Worm (Caenorhabditis elegans) whole organism, young adult: ENCODE data around the gene srd-40.
A peak's percentile ranks its signal among the peaks of the same experiment; 100 is the strongest.

Experiments
- B0261.1 ChIP-seq: sonication (generic microtip); optimal IDR thresholded peaks from 2 replicates; lab custom pipeline; 2016; ENCODE audit warnings: mild to moderate bottlenecking, missing genetic modification characterization, moderate library complexity, missing compliant biosample characterization
- B0336.3 ChIP-seq: fragments of 200-800 bp; sonication (Bioruptor generic); IDR thresholded peaks from 2 replicates; pipeline ENCODE4 v1.3.6; 2022; ENCODE audit warnings: missing genetic modification characterization, missing compliant biosample characterization
- C06A6.2 ChIP-seq: fragments of 200-800 bp; sonication (Bioruptor generic); conservative IDR thresholded peaks from 2 replicates; pipeline ENCODE4 v1.3.6; 2022; ENCODE audit warnings: missing genetic modification characterization, missing compliant biosample characterization
- C17E4.6 ChIP-seq: fragments of 200-800 bp; sonication (Bioruptor generic); IDR thresholded peaks from 2 replicates; pipeline ENCODE4 v1.3.6; 2022; ENCODE audit warnings: missing genetic modification reagents, missing genetic modification characterization, missing compliant biosample characterization
- F39B2.1 ChIP-seq: fragments of 200-800 bp; sonication (Bioruptor generic); IDR thresholded peaks from 2 replicates; pipeline ENCODE4 v1.3.6; 2022; ENCODE audit warnings: missing genetic modification reagents, missing genetic modification characterization, missing compliant biosample characterization
- F57C9.4 ChIP-seq: sonication (generic microtip); optimal IDR thresholded peaks from 2 replicates; lab custom pipeline; 2017; ENCODE audit warnings: mild to moderate bottlenecking, missing genetic modification characterization, missing compliant biosample characterization
- K12H6.12 ChIP-seq: fragments of 200-800 bp; sonication (Bioruptor generic); optimal IDR thresholded peaks from 2 replicates; lab custom pipeline; 2018; ENCODE audit warnings: mild to moderate bottlenecking, missing genetic modification characterization, missing compliant biosample characterization
- T07F8.4 ChIP-seq: sonication (generic microtip); optimal IDR thresholded peaks from 2 replicates; lab custom pipeline; 2016; ENCODE audit warnings: mild to moderate bottlenecking, missing genetic modification characterization, moderate library complexity, missing compliant biosample characterization
- Y53G8AR.9 ChIP-seq: fragments of 200-800 bp; sonication (Bioruptor generic); conservative IDR thresholded peaks from 2 replicates; pipeline ENCODE4 v1.3.6; 2022; ENCODE audit warnings: missing genetic modification reagents, missing genetic modification characterization, missing compliant biosample characterization
- Y56A3A.18 ChIP-seq: fragments of 200-800 bp; sonication (Bioruptor generic); IDR thresholded peaks from 2 replicates; pipeline ENCODE4 v1.3.6; 2022; ENCODE audit warnings: missing genetic modification reagents, missing genetic modification characterization, missing compliant biosample characterization
- akir-1 ChIP-seq: fragments of 200-800 bp; sonication (Bioruptor generic); optimal IDR thresholded peaks from 2 replicates; lab custom pipeline; 2018; ENCODE audit warnings: mild to moderate bottlenecking, missing genetic modification characterization, moderate library complexity, missing compliant biosample characterization
- athp-1 ChIP-seq: sonication (generic microtip); optimal IDR thresholded peaks from 2 replicates; lab custom pipeline; 2017; ENCODE audit warnings: mild to moderate bottlenecking, missing genetic modification characterization, missing compliant biosample characterization
- attf-5 ChIP-seq: fragments of 200-800 bp; sonication (Bioruptor generic); optimal IDR thresholded peaks from 2 replicates; lab custom pipeline; 2018; ENCODE audit warnings: mild to moderate bottlenecking, missing genetic modification characterization, missing compliant biosample characterization
- cebp-1 ChIP-seq, 2 experiments: fragments of 200-800 bp in 1 of 2; sonication (Bioruptor generic) in 1 of 2; sonication (generic microtip) in 1 of 2; IDR thresholded peaks in 1 of 2; optimal IDR thresholded peaks in 1 of 2; 2 replicates each; pipeline versions ENCODE4 v1.3.6 to Lab custom; 2017 to 2022; ENCODE audit warnings: missing compliant biosample characterization in 2 of 2, missing genetic modification characterization in 2 of 2, mild to moderate bottlenecking in 1 of 2, missing genetic modification reagents in 1 of 2, moderate library complexity in 1 of 2
- cebp-2 ChIP-seq: fragments of 200-800 bp; sonication (Bioruptor generic); IDR thresholded peaks from 2 replicates; pipeline ENCODE4 v1.3.6; 2022; ENCODE audit warnings: missing genetic modification characterization, missing compliant biosample characterization
- ceh-100 ChIP-seq: fragments of 200-800 bp; sonication (Bioruptor generic); IDR thresholded peaks from 2 replicates; pipeline ENCODE4 v1.3.6; 2022; ENCODE audit warnings: missing genetic modification reagents, missing genetic modification characterization, missing compliant biosample characterization
- ceh-40 ChIP-seq: fragments of 200-800 bp; sonication (Bioruptor generic); IDR thresholded peaks from 2 replicates; pipeline ENCODE4 v1.3.6; 2022; ENCODE audit warnings: missing genetic modification characterization, missing compliant biosample characterization
- ceh-91 ChIP-seq: fragments of 200-800 bp; sonication (Bioruptor generic); IDR thresholded peaks from 2 replicates; pipeline ENCODE4 v1.3.6; 2022; ENCODE audit warnings: missing genetic modification reagents, missing genetic modification characterization, missing compliant biosample characterization
- die-1 ChIP-seq: sonication (generic microtip); optimal IDR thresholded peaks from 2 replicates; lab custom pipeline; 2016; ENCODE audit warnings: missing genotype, mild to moderate bottlenecking, missing genetic modification characterization, missing compliant biosample characterization
- dpl-1 ChIP-seq: fragments of 150-350 bp; optimal IDR thresholded peaks from 2 replicates; lab custom pipeline; 2014; ENCODE audit warnings: missing biosample characterization, missing genetic modification reagents, missing genetic modification characterization
- ets-4 ChIP-seq: fragments of 200-800 bp; sonication (Bioruptor generic); optimal IDR thresholded peaks from 2 replicates; lab custom pipeline; 2018; ENCODE audit warnings: mild to moderate bottlenecking, missing genetic modification characterization, missing compliant biosample characterization
- fkh-3 ChIP-seq: sonication (generic microtip); optimal IDR thresholded peaks from 2 replicates; lab custom pipeline; 2016; ENCODE audit warnings: mild to moderate bottlenecking, missing genetic modification characterization, missing compliant biosample characterization
- him-1 ChIP-seq: sonication (generic microtip); optimal IDR thresholded peaks from 2 replicates; lab custom pipeline; 2016; ENCODE audit warnings: missing genotype, missing genetic modification reagents, missing genetic modification characterization, missing compliant biosample characterization
- hmg-1.2 ChIP-seq: fragments of 200-800 bp; sonication (Bioruptor generic); IDR thresholded peaks from 2 replicates; pipeline ENCODE4 v1.3.6; 2022; ENCODE audit warnings: missing genetic modification reagents, missing genetic modification characterization, missing compliant biosample characterization
- hsf-1 ChIP-seq: fragments of 200-800 bp; sonication (Bioruptor generic); IDR thresholded peaks from 2 replicates; pipeline ENCODE4 v1.3.6; 2022; ENCODE audit warnings: missing genetic modification reagents, missing genetic modification characterization, missing compliant biosample characterization
- lsl-1 ChIP-seq: fragments of 200-800 bp; sonication (Bioruptor generic); optimal IDR thresholded peaks from 2 replicates; lab custom pipeline; 2018; ENCODE audit warnings: mild to moderate bottlenecking, missing genetic modification characterization, moderate library complexity, missing compliant biosample characterization
- mes-4 ChIP-seq: sonication (generic microtip); optimal IDR thresholded peaks from 2 replicates; lab custom pipeline; 2016; ENCODE audit warnings: missing genotype, missing genetic modification characterization, missing compliant biosample characterization
- nfya-2 ChIP-seq: fragments of 200-800 bp; sonication (Bioruptor generic); IDR thresholded peaks from 2 replicates; pipeline ENCODE4 v1.3.6; 2022; ENCODE audit warnings: missing genetic modification reagents, missing genetic modification characterization, missing compliant biosample characterization
- nhr-120 ChIP-seq: fragments of 200-800 bp; sonication (Bioruptor generic); IDR thresholded peaks from 2 replicates; pipeline ENCODE4 v1.3.6; 2022; ENCODE audit warnings: missing genetic modification characterization, missing compliant biosample characterization
- repo-1 ChIP-seq: sonication (generic microtip); optimal IDR thresholded peaks from 2 replicates; lab custom pipeline; 2017; ENCODE audit warnings: mild to moderate bottlenecking, missing genetic modification characterization, missing compliant biosample characterization
- sea-2 ChIP-seq: fragments of 200-800 bp; sonication (Bioruptor generic); IDR thresholded peaks from 2 replicates; pipeline ENCODE4 v1.3.6; 2022; ENCODE audit warnings: missing genetic modification characterization, missing compliant biosample characterization
- snpc-4 ChIP-seq, 5 experiments: fragments of 150-350 bp in 1 of 5; sonication (generic microtip) in 4 of 5; optimal IDR thresholded peaks; 2 replicates each; lab custom pipeline; 2014 to 2018; ENCODE audit warnings: missing genetic modification characterization in 5 of 5, missing biosample characterization in 3 of 5, antibody characterized with exemption in 2 of 5, mild to moderate bottlenecking in 2 of 5, missing compliant biosample characterization in 2 of 5, missing genotype in 2 of 5, moderate library complexity in 2 of 5, missing genetic modification reagents in 1 of 5
- somi-1 ChIP-seq: fragments of 200-800 bp; sonication (Bioruptor generic); optimal IDR thresholded peaks from 2 replicates; lab custom pipeline; 2018; ENCODE audit warnings: mild to moderate bottlenecking, missing genetic modification characterization, missing compliant biosample characterization
- unc-62 ChIP-seq: fragments of 150-350 bp; optimal IDR thresholded peaks from 2 replicates; lab custom pipeline; 2014; ENCODE audit warnings: missing biosample characterization, missing genetic modification reagents, missing genetic modification characterization
- xnd-1 ChIP-seq: sonication (generic microtip); optimal IDR thresholded peaks from 2 replicates; lab custom pipeline; 2016; ENCODE audit warnings: missing genotype, missing genetic modification reagents, missing genetic modification characterization, missing compliant biosample characterization
- ztf-22 ChIP-seq: fragments of 200-800 bp; sonication (Bioruptor generic); optimal IDR thresholded peaks from 2 replicates; lab custom pipeline; 2018; ENCODE audit warnings: mild to moderate bottlenecking, missing genetic modification characterization, moderate library complexity, missing compliant biosample characterization

Gene srd-40

ce11 chrX:12315268-12315667 lies 8.3 kb upstream of the srd-40 start, which contains the start of gene xtr-2:
Gene xtr-2, plus strand, starts transcription at chrX:12315568.
- no peak for TF ChIP-seq C06A6.2 (GFP tag; lab: Robert Waterston, UW)
- no peak for TF ChIP-seq K12H6.12 (tag; lab: Kevin White, UChicago)
- TF ChIP-seq unc-62 (GFP tag; lab: Kevin White, UChicago) = no peak
- TF ChIP-seq B0336.3 (GFP tag; lab: Robert Waterston, UW) = no peak
- no peak for TF ChIP-seq lsl-1 (GFP tag; lab: Kevin White, UChicago)
- no peak for TF ChIP-seq dpl-1 (GFP tag; lab: Kevin White, UChicago)
- TF ChIP-seq Y53G8AR.9 (GFP tag; lab: Robert Waterston, UW) = no peak
- no peak for TF ChIP-seq cebp-1 (GFP tag; IDR thresholded peaks at IDR 0.05; lab: Robert Waterston, UW)
- TF ChIP-seq cebp-1 (tag; optimal IDR thresholded peaks at IDR 0.05; lab: Kevin White, UChicago) = no peak
- TF ChIP-seq Y56A3A.18 (GFP tag; lab: Robert Waterston, UW) = no peak
- no peak for TF ChIP-seq ets-4 (GFP tag; lab: Kevin White, UChicago)
- TF ChIP-seq mes-4 (tag; lab: Kevin White, UChicago) = no peak
- TF ChIP-seq T07F8.4 (tag; lab: Kevin White, UChicago) = no peak
- TF ChIP-seq hmg-1.2 (GFP tag; lab: Robert Waterston, UW) = no peak
- no peak for TF ChIP-seq ceh-100 (GFP tag; lab: Robert Waterston, UW)
- no peak for TF ChIP-seq ztf-22 (GFP tag; lab: Kevin White, UChicago)
- no peak for TF ChIP-seq attf-5 (GFP tag; lab: Kevin White, UChicago)
- TF ChIP-seq, all 124 proteins: peak for 0

- TF ChIP-seq F39B2.1 (GFP tag; lab: Robert Waterston, UW) = no peak
Measured at ce11 chrX:12317560-12317959, 6.0 kb upstream of the srd-40 start.

- TF ChIP-seq unc-62 (GFP tag; lab: Kevin White, UChicago) (peak; percentile 5), die-1 (tag; lab: Kevin White, UChicago) (no peak)
Measured at ce11 chrX:12320737-12321136, 2.8 kb upstream of the srd-40 start, which contains the start of gene ceh-40. Gene ceh-40, minus strand, starts transcription at chrX:12320777.

ce11 chrX:12321357-12321756 lies 2.2 kb upstream of the srd-40 start, which contains the start of gene F17A2.13:
Gene F17A2.13, plus strand, starts transcription at chrX:12321657.
- TF ChIP-seq hsf-1 (GFP tag; lab: Robert Waterston, UW) (no peak), ceh-40 (GFP tag; lab: Robert Waterston, UW) (no peak), cebp-2 (no peak), him-1 (no peak), snpc-4 (GFP tag; optimal IDR thresholded peaks at IDR 0.05; lab: Kevin White, UChicago) (no peak), snpc-4 (tag; optimal IDR thresholded peaks at IDR 0.05; lab: Kevin White, UChicago) (no peak), nfya-2 (no peak), athp-1 (no peak), sea-2 (GFP tag; lab: Robert Waterston, UW) (no peak), F57C9.4 (tag; lab: Kevin White, UChicago) (no peak), nhr-120 (GFP tag; lab: Robert Waterston, UW) (no peak), B0261.1 (no peak), repo-1 (tag; lab: Kevin White, UChicago) (no peak), akir-1 (GFP tag; lab: Kevin White, UChicago) (no peak), K12H6.12 (tag; lab: Kevin White, UChicago) (no peak), C06A6.2 (GFP tag; lab: Robert Waterston, UW) (no peak)

- TF ChIP-seq somi-1 (GFP tag; lab: Kevin White, UChicago) = no peak
- TF ChIP-seq ceh-91 (GFP tag; lab: Robert Waterston, UW) = no peak
- TF ChIP-seq C17E4.6 (GFP tag; lab: Robert Waterston, UW) = no peak
- no peak for TF ChIP-seq T07F8.4 (tag; lab: Kevin White, UChicago)
- TF ChIP-seq snpc-4 (GFP tag; optimal IDR thresholded peaks at IDR 0.05; lab: Kevin White, UChicago) = no peak
- no peak for TF ChIP-seq snpc-4 (tag; optimal IDR thresholded peaks at IDR 0.05; lab: Kevin White, UChicago)
- no peak for TF ChIP-seq F39B2.1 (GFP tag; lab: Robert Waterston, UW)
- no peak for TF ChIP-seq fkh-3 (tag; lab: Kevin White, UChicago)
- no peak for TF ChIP-seq nhr-120 (GFP tag; lab: Robert Waterston, UW)
- TF ChIP-seq xnd-1 (tag; lab: Kevin White, UChicago) = no peak
- TF ChIP-seq ets-4 (GFP tag; lab: Kevin White, UChicago) = no peak
- TF ChIP-seq, all 124 proteins: peak for 0
Measured at ce11 chrX:12326424-12326823, 2.9 kb downstream of the srd-40 start, which contains the start of gene srd-41. Gene srd-41, plus strand, starts transcription at chrX:12326724.
